Worm (Caenorhabditis elegans): ENCODE measurements around the gene cpg-9.
A peak's percentile ranks its signal among the peaks of the same experiment; 100 is the strongest.

cpg-9 gene

DNA sequence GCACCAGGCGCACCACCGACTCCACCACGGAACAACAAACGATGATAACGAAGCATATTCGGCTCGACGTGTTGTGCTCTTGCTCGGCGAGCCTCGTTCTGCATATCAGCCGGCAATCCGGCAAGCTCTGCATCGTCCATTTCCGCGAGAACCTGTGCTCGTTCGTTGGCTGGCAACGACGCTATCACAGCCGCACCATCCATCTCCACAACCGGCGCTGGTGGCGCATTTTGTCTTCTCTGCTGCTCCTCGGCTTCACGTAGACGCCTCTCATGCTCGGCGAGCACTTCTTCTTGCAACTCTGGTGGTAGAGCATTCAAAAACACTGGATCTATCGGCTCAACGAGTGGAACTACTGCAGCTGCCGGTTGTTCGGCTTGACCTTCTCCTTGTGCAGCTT lies 32.1 kb downstream of the cpg-9 start:
- TF ChIP-seq nhr-12 (tag; optimal IDR thresholded peaks at IDR 0.05), result no peak
- TF ChIP-seq mab-5 (tag; optimal IDR thresholded peaks at IDR 0.05), result no peak
- no peak for TF ChIP-seq unc-62 (GFP tag; optimal IDR thresholded peaks at IDR 0.05)
- TF ChIP-seq ceh-82 (tag; optimal IDR thresholded peaks at IDR 0.05), result no peak
- TF ChIP-seq ztf-11 (tag; optimal IDR thresholded peaks at IDR 0.05), result no peak
- TF ChIP-seq nhr-77 (tag; optimal IDR thresholded peaks at IDR 0.05), result no peak
- TF ChIP-seq snpc-4 (tag; optimal IDR thresholded peaks at IDR 0.05), result no peak
- no peak for TF ChIP-seq ZK546.5 (tag; optimal IDR thresholded peaks at IDR 0.05)
- no peak for TF ChIP-seq nhr-21 (tag; optimal IDR thresholded peaks at IDR 0.05)
- TF ChIP-seq egl-27 (tag; optimal IDR thresholded peaks at IDR 0.05), result no peak
- TF ChIP-seq sma-3 (GFP tag; optimal IDR thresholded peaks at IDR 0.05), result no peak
- TF ChIP-seq lin-13 (GFP tag; optimal IDR thresholded peaks at IDR 0.05), result no peak
- TF ChIP-seq alr-1 (tag; optimal IDR thresholded peaks at IDR 0.05), result no peak
- no peak for TF ChIP-seq nhr-23 (tag; optimal IDR thresholded peaks at IDR 0.05)
- TF ChIP-seq peb-1 (tag; optimal IDR thresholded peaks at IDR 0.05), result no peak
- no peak for TF ChIP-seq Y55F3AM.14 (GFP tag; optimal IDR thresholded peaks at IDR 0.05)

ce11 chrIV:3035375-3035774 lies 34.6 kb downstream of the cpg-9 start:
- TF ChIP-seq sma-3 (GFP tag; optimal IDR thresholded peaks at IDR 0.05) (no peak), ztf-4 (tag; optimal IDR thresholded peaks at IDR 0.05) (no peak), Y55F3AM.14 (GFP tag; optimal IDR thresholded peaks at IDR 0.05) (no peak), ceh-16 (tag; optimal IDR thresholded peaks at IDR 0.05) (no peak), ceh-82 (tag; optimal IDR thresholded peaks at IDR 0.05) (no peak), mab-5 (tag; optimal IDR thresholded peaks at IDR 0.05) (no peak), elt-3 (tag; optimal IDR thresholded peaks at IDR 0.05) (no peak), aly-2 (tag; optimal IDR thresholded peaks at IDR 0.05) (no peak), sma-9 (GFP tag; optimal IDR thresholded peaks at IDR 0.05) (no peak), sma-9 (tag; optimal IDR thresholded peaks at IDR 0.05) (no peak), unc-55 (GFP tag; optimal IDR thresholded peaks at IDR 0.05) (no peak), unc-39 (tag; optimal IDR thresholded peaks at IDR 0.05) (no peak), F13H6.1 (tag; optimal IDR thresholded peaks at IDR 0.05) (no peak), alr-1 (tag; optimal IDR thresholded peaks at IDR 0.05) (no peak)

DNA sequence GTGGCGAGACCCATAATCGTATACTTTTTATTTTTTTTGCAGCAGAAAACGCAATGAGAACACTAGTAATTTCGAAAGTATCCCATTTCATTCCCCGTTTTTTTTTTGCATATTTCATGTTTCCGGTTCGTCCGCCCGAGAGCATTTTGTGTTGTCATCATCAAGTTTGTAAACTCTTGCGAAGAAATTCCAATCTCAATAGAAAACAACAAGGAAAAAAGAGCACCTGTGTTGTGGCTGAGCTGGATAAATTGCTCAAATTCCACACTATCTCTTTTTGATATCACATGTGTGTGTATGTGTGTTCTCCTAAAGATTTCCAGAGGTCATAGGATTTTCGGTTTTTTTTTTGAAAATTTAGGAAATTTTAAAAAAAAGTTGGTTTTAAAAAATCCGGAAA lies 38.0 kb downstream of the cpg-9 start:
- TF ChIP-seq snpc-4 (tag; optimal IDR thresholded peaks at IDR 0.05), result no peak

DNA sequence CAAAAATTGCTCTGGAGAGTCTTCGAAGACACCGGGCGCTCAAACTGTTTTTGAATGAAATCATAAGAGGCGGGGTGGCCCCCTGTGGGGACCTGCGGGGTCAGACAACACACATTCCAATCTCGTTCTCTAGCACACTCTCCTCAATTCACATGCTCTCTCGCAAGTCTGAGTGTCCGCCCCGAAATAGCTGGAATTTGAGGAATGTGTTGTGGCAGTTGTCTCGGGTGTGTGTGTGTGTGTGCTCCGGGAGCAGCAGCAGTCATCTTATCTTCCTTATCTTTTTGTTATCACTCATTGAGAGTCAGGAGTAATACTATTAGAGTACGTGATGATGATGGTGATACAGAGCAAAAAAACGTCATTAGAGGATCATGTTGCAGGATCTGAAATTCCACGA lies 40.1 kb downstream of the cpg-9 start:
- TF ChIP-seq unc-62 (GFP tag; optimal IDR thresholded peaks at IDR 0.05) (no peak), ceh-82 (tag; optimal IDR thresholded peaks at IDR 0.05) (no peak), aly-2 (tag; optimal IDR thresholded peaks at IDR 0.05) (no peak), nhr-129 (tag; optimal IDR thresholded peaks at IDR 0.05) (peak; percentile 61), lin-13 (GFP tag; optimal IDR thresholded peaks at IDR 0.05) (no peak), fos-1 (tag; optimal IDR thresholded peaks at IDR 0.05) (peak; percentile 72), lin-39 (tag; optimal IDR thresholded peaks at IDR 0.05) (no peak), mdl-1 (tag; optimal IDR thresholded peaks at IDR 0.05) (no peak), unc-39 (tag; optimal IDR thresholded peaks at IDR 0.05) (no peak), snpc-4 (tag; optimal IDR thresholded peaks at IDR 0.05) (no peak), sma-3 (GFP tag; optimal IDR thresholded peaks at IDR 0.05) (no peak), nhr-23 (tag; optimal IDR thresholded peaks at IDR 0.05) (no peak), nhr-11 (tag; optimal IDR thresholded peaks at IDR 0.05) (no peak), nhr-10 (tag; optimal IDR thresholded peaks at IDR 0.05) (no peak), ztf-4 (tag; optimal IDR thresholded peaks at IDR 0.05) (no peak), crh-2 (tag; optimal IDR thresholded peaks at IDR 0.05) (no peak), mab-5 (tag; optimal IDR thresholded peaks at IDR 0.05) (no peak), unc-55 (GFP tag; optimal IDR thresholded peaks at IDR 0.05) (no peak), alr-1 (tag; optimal IDR thresholded peaks at IDR 0.05) (no peak), nhr-12 (tag; optimal IDR thresholded peaks at IDR 0.05) (no peak), Y55F3AM.14 (GFP tag; optimal IDR thresholded peaks at IDR 0.05) (no peak), C34F6.9 (tag; optimal IDR thresholded peaks at IDR 0.05) (no peak), sem-4 (tag; optimal IDR thresholded peaks at IDR 0.05) (no peak), nhr-6 (tag; optimal IDR thresholded peaks at IDR 0.05) (no peak), gmeb-1 (tag; optimal IDR thresholded peaks at IDR 0.05) (no peak), zag-1 (tag; optimal IDR thresholded peaks at IDR 0.05) (no peak), lsy-2 (tag; optimal IDR thresholded peaks at IDR 0.05) (peak in 1 of 2 experiments; percentile 50), nhr-237 (tag; optimal IDR thresholded peaks at IDR 0.05) (no peak), skn-1 (tag; optimal IDR thresholded peaks at IDR 0.05) (no peak), R02D3.7 (tag; optimal IDR thresholded peaks at IDR 0.05) (no peak), blmp-1 (tag; optimal IDR thresholded peaks at IDR 0.05; ENCODE audit: insufficient read depth) (no peak), egl-27 (tag; optimal IDR thresholded peaks at IDR 0.05) (no peak), dmd-4 (tag; optimal IDR thresholded peaks at IDR 0.05) (no peak), ztf-1 (GFP tag; conservative IDR thresholded peaks at IDR 0.05) (no peak), ZK546.5 (tag; optimal IDR thresholded peaks at IDR 0.05) (no peak), elt-3 (tag; optimal IDR thresholded peaks at IDR 0.05) (no peak), sma-9 (GFP tag; optimal IDR thresholded peaks at IDR 0.05) (peak; percentile 83), sma-9 (tag; optimal IDR thresholded peaks at IDR 0.05) (no peak), F13H6.1 (tag; optimal IDR thresholded peaks at IDR 0.05) (peak; percentile 71), ama-1 (optimal IDR thresholded peaks at IDR 0.05) (no peak)
